In the genomic region with DNA sequence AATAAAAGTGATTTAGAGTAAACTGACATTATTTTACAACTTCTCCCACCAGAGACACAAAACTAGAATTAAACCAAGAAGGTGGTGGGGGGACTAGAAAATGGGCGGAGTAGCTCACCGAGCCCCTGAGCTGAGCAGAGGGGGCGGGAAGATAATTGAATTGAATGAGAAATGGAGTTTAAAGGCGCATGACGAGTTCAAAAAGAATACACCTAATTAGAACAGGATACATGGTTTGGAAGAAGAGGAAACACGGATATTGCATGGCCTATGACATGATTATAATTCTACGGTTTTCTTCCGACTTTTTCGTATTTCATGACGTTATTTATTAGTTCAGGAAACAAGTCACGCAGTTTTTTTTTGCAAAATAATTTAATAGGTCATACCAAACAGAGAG, we compare ENCODE assay signal across 3 worm cellular contexts.
TF ChIP-seq lines count a peak whose summit lies in the region.

Gene T02C12.5 (minus strand): TSS at position 101 of the 400 bp plus-strand sequence.

TF ChIP-seq in whole organism, L1 larva, 84 proteins besides CTCF, POLR2A, EP300 and RAD21:
- TF ChIP-seq dsc-1 (tag; optimal IDR thresholded peaks at IDR 0.05; lab: Kevin White, UChicago) (peak; percentile 40), vab-15 (tag; optimal IDR thresholded peaks at IDR 0.05; lab: Kevin White, UChicago) (no peak)

TF ChIP-seq in whole organism, late embryonic, 69 proteins besides CTCF, POLR2A, EP300 and RAD21:
- TF ChIP-seq ceh-48 (tag; optimal IDR thresholded peaks at IDR 0.05; lab: Kevin White, UChicago): no peak
- TF ChIP-seq unc-42 (tag; optimal IDR thresholded peaks at IDR 0.05; lab: Kevin White, UChicago): peak; percentile 90
- no peak for TF ChIP-seq C38D4.7 (GFP tag; optimal IDR thresholded peaks at IDR 0.05; lab: Kevin White, UChicago)

TF ChIP-seq in whole organism, mixed stage, embryonic, 35 proteins besides CTCF, POLR2A, EP300 and RAD21:
- TF ChIP-seq snpc-4 (tag; optimal IDR thresholded peaks at IDR 0.05; lab: Kevin White, UChicago): no peak
- no peak for TF ChIP-seq unc-62 (GFP tag; optimal IDR thresholded peaks at IDR 0.05; lab: Kevin White, UChicago)
- TF ChIP-seq sem-2 (GFP tag; optimal IDR thresholded peaks at IDR 0.05; lab: Kevin White, UChicago): no peak
- TF ChIP-seq ces-1 (GFP tag; optimal IDR thresholded peaks at IDR 0.05; lab: Kevin White, UChicago): peak; percentile 86
- TF ChIP-seq pha-4 (tag; optimal IDR thresholded peaks at IDR 0.05; lab: Kevin White, UChicago): no peak
- no peak for TF ChIP-seq elt-3 (tag; optimal IDR thresholded peaks at IDR 0.05; lab: Kevin White, UChicago)
